Fruit fly (Drosophila melanogaster): ENCODE data around the gene Kap-alpha3.

Kap-alpha3 gene

dm6 chr3R:9600558-9600959 lies 23.0 kb upstream of the Kap-alpha3 start (continued):
- TF ChIP-seq CG8359 (GFP tag; optimal IDR thresholded peaks at IDR 0.05; ENCODE audit: borderline replicate concordance) (peak; percentile 20), ranshi (GFP tag; IDR thresholded peaks at IDR 0.05) (peak; percentile 57), NfI (GFP tag; optimal IDR thresholded peaks at IDR 0.05) (peak; percentile 2), NFAT (GFP tag; IDR thresholded peaks at IDR 0.05) (peak; percentile 40; the same call in 1 of the 2 replicates), odd (GFP tag; optimal IDR thresholded peaks at IDR 0.05) (peak; percentile 9), CG8924 (tag; optimal IDR thresholded peaks at IDR 0.05) (peak; percentile 54), CG13775 (GFP tag; optimal IDR thresholded peaks at IDR 0.05) (peak; percentile 55), sqz (GFP tag; optimal IDR thresholded peaks at IDR 0.05) (peak; percentile 27), Deaf1 (tag; optimal IDR thresholded peaks at IDR 0.05) (peak; percentile 36), CG11085 (GFP tag; IDR thresholded peaks at IDR 0.05) (0 out of 2 replicates have a peak, but pooled peaks have one; percentile 27), kay (GFP tag; optimal IDR thresholded peaks at IDR 0.05) (peak; percentile 43), HmgD (GFP tag; optimal IDR thresholded peaks at IDR 0.05) (no peak), CG32772 (GFP tag; IDR thresholded peaks at IDR 0.05) (no peak), Usf (GFP tag; optimal IDR thresholded peaks at IDR 0.05) (peak; percentile 41), Pdp1 (GFP tag; optimal IDR thresholded peaks at IDR 0.05) (peak in 1 of 2 experiments; percentile 7), dmrt11E (tag; optimal IDR thresholded peaks at IDR 0.05) (peak; percentile 39), p53 (GFP tag; optimal IDR thresholded peaks at IDR 0.05) (no peak), maf-S (GFP tag; optimal IDR thresholded peaks at IDR 0.05) (no peak), CG13424 (tag; optimal IDR thresholded peaks at IDR 0.05) (peak; percentile 24), mam (GFP tag; optimal IDR thresholded peaks at IDR 0.05) (no peak), CG16779 (GFP tag; IDR thresholded peaks at IDR 0.05) (no peak), Fer1 (GFP tag; optimal IDR thresholded peaks at IDR 0.05) (peak; percentile 68), CG6765 (GFP tag; optimal IDR thresholded peaks at IDR 0.05) (peak; percentile 20), sim (GFP tag; IDR thresholded peaks at IDR 0.05) (no peak), E2f1 (GFP tag; IDR thresholded peaks at IDR 0.05) (no peak), Gug (GFP tag; IDR thresholded peaks at IDR 0.05) (no peak), schlank (tag; optimal IDR thresholded peaks at IDR 0.05) (no peak), dpn (GFP tag; optimal IDR thresholded peaks at IDR 0.05) (no peak), CG10462 (GFP tag; optimal IDR thresholded peaks at IDR 0.05) (no peak), CG16863 (GFP tag; optimal IDR thresholded peaks at IDR 0.05) (no peak), CG7928 (GFP tag; optimal IDR thresholded peaks at IDR 0.05) (peak; percentile 37), gem (tag; optimal IDR thresholded peaks at IDR 0.05) (peak; percentile 57), CG10431 (GFP tag; optimal IDR thresholded peaks at IDR 0.05) (peak; percentile 29), CG3065 (GFP tag; optimal IDR thresholded peaks at IDR 0.05) (no peak), lilli (GFP tag; optimal IDR thresholded peaks at IDR 0.05) (peak; percentile 25), CG33557 (GFP tag; optimal IDR thresholded peaks at IDR 0.05) (peak; percentile 39), mld (GFP tag; IDR thresholded peaks at IDR 0.05; ENCODE audit: partially characterized antibody) (no peak), da (GFP tag; optimal IDR thresholded peaks at IDR 0.05) (no peak), crol (GFP tag; IDR thresholded peaks at IDR 0.05) (0 out of 2 replicates have a peak, but pooled peaks have one; percentile 19), slbo (GFP tag; IDR thresholded peaks at IDR 0.05) (peak; percentile 67), Ada2b (GFP tag; IDR thresholded peaks at IDR 0.05) (no peak), pan (optimal IDR thresholded peaks at IDR 0.05) (no peak), pan (GFP tag; optimal IDR thresholded peaks at IDR 0.05 in 1 of 2, IDR thresholded peaks at IDR 0.05 in 1 of 2) (no peak), nerfin-1 (tag; optimal IDR thresholded peaks at IDR 0.05) (peak; percentile 43), CG4730 (GFP tag; IDR thresholded peaks at IDR 0.05) (peak; percentile 5; the same call in 1 of the 2 replicates), ftz-f1 (GFP tag; optimal IDR thresholded peaks at IDR 0.05) (no peak), Hsf (GFP tag; optimal IDR thresholded peaks at IDR 0.05) (no peak), CG9215 (GFP tag; IDR thresholded peaks at IDR 0.05) (peak; percentile 53), CG12769 (tag; optimal IDR thresholded peaks at IDR 0.05) (peak; percentile 29), H15 (GFP tag; IDR thresholded peaks at IDR 0.05) (no peak), CG18011 (GFP tag; optimal IDR thresholded peaks at IDR 0.05) (peak; percentile 14)

Data from whole organism, embryonic.